Worm (Caenorhabditis elegans) whole organism, L1 larva: ENCODE results near the gene CD4.11.

ENCODE experiments used
- ces-1 ChIP-seq: fragments of 150-350 bp; optimal IDR thresholded peaks from 2 replicates; lab custom pipeline; 2014; ENCODE audit warnings: missing biosample characterization, missing genetic modification reagents, missing genetic modification characterization
- unc-62 ChIP-seq: fragments of 150-350 bp; optimal IDR thresholded peaks from 2 replicates; lab custom pipeline; 2014; ENCODE audit warnings: missing biosample characterization, missing genetic modification reagents, missing genetic modification characterization

- no peak for TF ChIP-seq ces-1 (GFP tag; lab: Kevin White, UChicago)
- TF ChIP-seq unc-62, result no peak
Observed at ce11 chrV:5606255-5606654, 21.3 kb downstream of the CD4.11 start, which contains the start of gene CD4.1.
